Fruit fly (Drosophila melanogaster): ENCODE results near the gene Graf.
"Not testable (repeated sequence)": the region's sequence is repeated elsewhere in the genome, so short reads cannot be mapped to it uniquely, and the experiment has no call there.

The Graf gene

dm6 chrX:15760447-15761297 is at the start of gene Graf, which contains the start of gene mRpL3:
Gene Graf (minus strand): TSS chrX:15760733.
Gene mRpL3 (plus strand): TSS chrX:15761248.
- no peak for TF ChIP-seq insv (optimal IDR thresholded peaks at IDR 0.05)
- TF ChIP-seq Myc (optimal IDR thresholded peaks at IDR 0.05) = no peak
- no peak for TF ChIP-seq Sin3A (optimal IDR thresholded peaks at IDR 0.05)
- TF ChIP-seq ttk (optimal IDR thresholded peaks at IDR 0.05) = no peak
- no peak for TF ChIP-seq h (optimal IDR thresholded peaks at IDR 0.05)
- TF ChIP-seq psq (optimal IDR thresholded peaks at IDR 0.05) = no peak

dm6 chrX:15809255-15809654 is 48.7 kb upstream of the Graf start, which contains the start of gene CG8509:
Gene CG8509 (plus strand): TSS chrX:15809555.
- TF ChIP-seq h (optimal IDR thresholded peaks at IDR 0.05) (no peak), Myc (optimal IDR thresholded peaks at IDR 0.05) (no peak), Sin3A (optimal IDR thresholded peaks at IDR 0.05) (no peak), psq (optimal IDR thresholded peaks at IDR 0.05) (no peak), ttk (optimal IDR thresholded peaks at IDR 0.05) (no peak), insv (optimal IDR thresholded peaks at IDR 0.05) (no peak)

DNA sequence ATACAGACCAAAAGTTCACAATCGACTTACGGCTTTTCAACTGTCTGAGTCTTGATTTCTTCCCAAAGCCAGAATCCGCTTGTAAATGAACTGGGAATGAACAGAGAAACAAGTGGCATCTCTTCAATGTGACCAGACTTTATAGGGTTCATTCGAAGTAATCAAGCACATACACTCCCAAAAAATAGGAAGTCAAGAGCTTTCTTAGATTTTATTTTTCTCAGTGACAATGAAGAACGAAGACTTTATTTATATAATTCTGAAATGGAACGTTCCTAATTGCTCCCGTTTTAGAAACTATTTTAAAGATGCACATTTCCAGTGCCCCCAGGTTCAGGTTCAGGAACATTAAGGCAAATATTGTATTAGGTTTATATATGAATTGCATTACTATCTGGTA is 47.4 kb upstream of the Graf start:
- TF ChIP-seq Myc (optimal IDR thresholded peaks at IDR 0.05) = no peak
- no peak for TF ChIP-seq psq (optimal IDR thresholded peaks at IDR 0.05)
- TF ChIP-seq ttk (optimal IDR thresholded peaks at IDR 0.05) = no peak
- TF ChIP-seq Sin3A (optimal IDR thresholded peaks at IDR 0.05) = no peak
- TF ChIP-seq h (optimal IDR thresholded peaks at IDR 0.05) = no peak
- no peak for TF ChIP-seq insv (optimal IDR thresholded peaks at IDR 0.05)

DNA sequence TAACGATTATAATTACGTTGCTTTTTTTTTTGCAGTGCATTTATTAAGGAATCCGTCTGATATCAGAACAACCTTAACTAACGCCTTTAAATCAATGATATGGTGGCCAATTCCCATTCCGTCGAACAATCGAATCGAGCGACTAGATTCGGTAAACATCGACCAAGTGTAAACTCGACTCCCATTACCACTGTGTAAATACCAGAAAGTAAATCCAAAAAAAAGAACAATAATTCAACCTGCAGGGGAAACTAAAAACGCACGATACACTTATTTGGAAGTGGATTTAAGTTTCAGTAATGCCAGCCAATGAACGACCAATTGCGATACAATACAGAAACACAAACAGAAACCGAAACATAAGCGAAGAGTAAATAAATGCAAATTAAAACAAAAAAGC is 45.0 kb upstream of the Graf start:
- no peak for TF ChIP-seq ttk (optimal IDR thresholded peaks at IDR 0.05)
- no peak for TF ChIP-seq Sin3A (optimal IDR thresholded peaks at IDR 0.05)
- no peak for TF ChIP-seq insv (optimal IDR thresholded peaks at IDR 0.05)
- no peak for TF ChIP-seq psq (optimal IDR thresholded peaks at IDR 0.05)
- TF ChIP-seq Myc (optimal IDR thresholded peaks at IDR 0.05) = no peak
- TF ChIP-seq h (optimal IDR thresholded peaks at IDR 0.05) = no peak

dm6 chrX:15804790-15805189 is 44.3 kb upstream of the Graf start:
- TF ChIP-seq psq (optimal IDR thresholded peaks at IDR 0.05) (no peak), ttk (optimal IDR thresholded peaks at IDR 0.05) (no peak), Sin3A (optimal IDR thresholded peaks at IDR 0.05) (no peak), h (optimal IDR thresholded peaks at IDR 0.05) (no peak), Myc (optimal IDR thresholded peaks at IDR 0.05) (no peak), insv (optimal IDR thresholded peaks at IDR 0.05) (no peak)

- TF ChIP-seq psq (optimal IDR thresholded peaks at IDR 0.05) (no peak), Sin3A (optimal IDR thresholded peaks at IDR 0.05) (no peak), Myc (optimal IDR thresholded peaks at IDR 0.05) (no peak), ttk (optimal IDR thresholded peaks at IDR 0.05) (no peak), h (optimal IDR thresholded peaks at IDR 0.05) (no peak), insv (optimal IDR thresholded peaks at IDR 0.05) (no peak)
These were observed 43.4 kb upstream of the Graf start, which contains the start of the genes PGRP-LE and sd for dm6 chrX:15803764-15804563. Gene PGRP-LE (minus strand): TSS chrX:15803880. Gene sd (plus strand): TSS chrX:15804370.

DNA sequence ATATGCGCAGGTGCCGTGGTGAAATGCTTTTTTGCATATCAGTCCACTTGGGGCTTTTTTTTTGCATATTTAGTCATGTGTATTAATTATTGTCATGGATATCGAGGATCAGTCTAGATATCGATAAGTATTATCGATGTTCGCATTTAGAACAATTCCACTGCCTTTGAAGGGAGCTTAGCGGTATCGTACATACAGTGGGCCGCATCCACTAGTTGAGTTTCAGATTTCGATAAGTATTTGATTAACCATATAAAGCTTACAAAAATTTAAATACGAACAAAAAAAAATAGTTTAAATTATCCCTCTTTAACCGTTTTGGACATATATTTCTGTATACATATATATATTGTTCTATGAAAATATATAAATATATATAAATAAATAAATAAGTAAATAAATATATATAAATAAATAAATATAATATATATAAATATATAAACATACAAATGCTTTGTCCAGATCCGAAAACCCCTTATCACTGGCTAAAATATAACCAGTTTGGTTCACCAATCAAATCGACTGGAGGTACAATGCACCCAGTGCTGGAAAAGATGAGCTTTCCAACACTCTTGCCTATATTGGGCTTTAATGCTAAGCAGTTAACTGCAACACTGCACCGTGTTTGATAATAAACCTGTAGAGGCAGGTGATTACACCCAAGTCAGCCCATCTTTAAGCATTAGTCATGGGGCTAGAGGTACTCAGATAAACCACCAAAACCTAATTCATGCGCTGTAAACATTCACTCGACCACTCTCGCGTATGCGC is 42.5 kb upstream of the Graf start:
- no peak for TF ChIP-seq Sin3A (optimal IDR thresholded peaks at IDR 0.05)
- no peak for TF ChIP-seq Myc (optimal IDR thresholded peaks at IDR 0.05)
- TF ChIP-seq ttk (optimal IDR thresholded peaks at IDR 0.05) = no peak

DNA sequence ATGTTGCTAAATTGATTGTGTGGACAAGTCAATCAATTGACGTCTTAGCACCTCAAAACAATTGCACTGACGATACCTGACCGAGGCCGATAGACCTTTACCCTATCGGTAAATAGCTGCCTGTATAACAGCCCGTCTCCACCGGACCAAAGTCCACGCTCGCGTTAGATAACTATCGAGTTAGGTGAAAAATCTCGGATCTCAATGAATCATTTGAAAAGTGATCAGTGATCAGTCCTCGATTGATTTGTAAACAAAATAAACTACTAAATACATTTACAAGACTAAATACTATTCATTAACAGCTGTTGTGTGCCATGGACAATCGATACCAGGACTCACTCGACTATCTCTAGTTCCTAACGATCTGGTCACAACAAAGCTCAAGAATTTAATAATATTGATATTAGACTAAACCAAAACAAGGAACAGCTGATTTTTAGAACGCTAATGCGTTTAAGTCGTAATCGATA is 38.6 kb upstream of the Graf start, which contains the start of the genes sordd2 and CG15602:
Gene sordd2 (minus strand): TSS at position 78 of the 473 bp plus-strand sequence.
Gene CG15602 (plus strand): TSS at position 342 of the 473 bp plus-strand sequence.
- not testable (repeated sequence) for TF ChIP-seq insv, Sin3A, Myc (optimal IDR thresholded peaks at IDR 0.05)

DNA sequence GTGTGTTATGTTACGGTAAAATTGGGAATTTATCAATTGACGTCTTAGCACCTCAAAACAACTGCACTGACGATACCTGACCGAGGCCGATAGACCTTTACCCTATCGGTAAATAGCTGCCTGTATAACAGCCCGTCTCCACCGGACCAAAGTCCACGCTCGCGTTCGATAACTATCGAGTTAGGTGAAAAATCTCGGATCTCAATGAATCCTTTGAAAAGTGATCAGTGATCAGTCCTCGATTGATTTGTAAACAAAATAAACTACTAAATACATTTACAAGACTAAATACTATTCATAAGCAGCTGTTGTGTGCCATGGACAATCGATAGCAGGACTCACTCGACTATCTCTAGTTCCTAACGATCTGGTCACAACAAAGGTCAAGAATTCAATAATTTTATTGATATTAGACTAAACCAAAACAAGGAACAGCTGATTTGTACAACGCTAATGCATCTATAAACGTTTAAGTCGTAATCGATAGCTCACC is 35.5 kb upstream of the Graf start, which contains the start of gene sordd1:
Gene sordd1 (minus strand): TSS at position 78 of the 493 bp plus-strand sequence.
- TF ChIP-seq Myc, Sin3A, ttk (optimal IDR thresholded peaks at IDR 0.05): not testable (repeated sequence)

- TF ChIP-seq Myc (optimal IDR thresholded peaks at IDR 0.05) (no peak), Sin3A (optimal IDR thresholded peaks at IDR 0.05) (no peak)
These were observed 28.0 kb upstream of the Graf start, which contains the start of gene Rhp for dm6 chrX:15788235-15789187. Gene Rhp (plus strand): TSS chrX:15788897.
